Worm (Caenorhabditis elegans) whole organism, L3 larva: ENCODE measurements around the gene F14E5.2.
A peak's percentile ranks its signal among the peaks of the same experiment; 100 is the strongest.

ENCODE experiments used
- R02D3.7 ChIP-seq: fragments of 150-350 bp; optimal IDR thresholded peaks from 2 replicates; lab custom pipeline; 2014; ENCODE audit warnings: missing biosample characterization, missing genetic modification characterization
- ZK546.5 ChIP-seq: sonication (generic microtip); optimal IDR thresholded peaks from 2 replicates; lab custom pipeline; 2017; ENCODE audit warnings: missing biosample characterization, missing genetic modification characterization
- aly-2 ChIP-seq: fragments of 150-350 bp; optimal IDR thresholded peaks from 2 replicates; lab custom pipeline; 2014; ENCODE audit warnings: missing biosample characterization, missing genetic modification characterization
- ceh-16 ChIP-seq: sonication (generic microtip); optimal IDR thresholded peaks from 2 replicates; lab custom pipeline; 2017; ENCODE audit warnings: missing biosample characterization, missing genetic modification characterization
- ceh-82 ChIP-seq: fragments of 150-350 bp; optimal IDR thresholded peaks from 2 replicates; lab custom pipeline; 2014; ENCODE audit warnings: missing biosample characterization, missing genetic modification characterization
- ceh-9 ChIP-seq: sonication (generic microtip); optimal IDR thresholded peaks from 2 replicates; lab custom pipeline; 2018; ENCODE audit warnings: missing biosample characterization, missing genetic modification characterization
- daf-12 ChIP-seq: fragments of 150-350 bp; optimal IDR thresholded peaks from 2 replicates; lab custom pipeline; 2014; ENCODE audit warnings: missing biosample characterization, missing genetic modification reagents, missing genetic modification characterization
- egl-27 ChIP-seq: sonication (generic microtip); optimal IDR thresholded peaks from 4 replicates; lab custom pipeline; 2017; ENCODE audit warnings: missing biosample characterization, missing genetic modification reagents, missing genetic modification characterization
- elt-2 ChIP-seq: sonication (generic microtip); optimal IDR thresholded peaks from 2 replicates; lab custom pipeline; 2016; ENCODE audit warnings: missing genetic modification reagents, mild to moderate bottlenecking, missing genetic modification characterization, missing compliant biosample characterization
- fkh-2 ChIP-seq: fragments of 150-350 bp; optimal IDR thresholded peaks from 2 replicates; lab custom pipeline; 2014; ENCODE audit warnings: missing biosample characterization, missing genetic modification reagents, missing genetic modification characterization
- fos-1 ChIP-seq: fragments of 150-350 bp; optimal IDR thresholded peaks from 2 replicates; lab custom pipeline; 2014; ENCODE audit warnings: missing biosample characterization, missing genetic modification characterization
- jun-1 ChIP-seq: fragments of 150-350 bp; optimal IDR thresholded peaks from 2 replicates; lab custom pipeline; 2014; ENCODE audit warnings: missing biosample characterization, missing genetic modification reagents, missing genetic modification characterization
- lin-15B ChIP-seq: fragments of 150-350 bp; optimal IDR thresholded peaks from 2 replicates; lab custom pipeline; 2014; ENCODE audit warnings: missing biosample characterization, missing genetic modification characterization
- lin-39 ChIP-seq: fragments of 150-350 bp; optimal IDR thresholded peaks from 2 replicates; lab custom pipeline; 2018; ENCODE audit warnings: missing biosample characterization, missing genetic modification reagents, missing genetic modification characterization
- mdl-1 ChIP-seq: fragments of 150-350 bp; optimal IDR thresholded peaks from 2 replicates; lab custom pipeline; 2014; ENCODE audit warnings: missing biosample characterization, missing genetic modification characterization
- mml-1 ChIP-seq: fragments of 150-350 bp; sonication (generic microtip); optimal IDR thresholded peaks from 3 replicates; lab custom pipeline; 2014; ENCODE audit warnings: missing biosample characterization, missing genetic modification characterization
- nfya-1 ChIP-seq: sonication (generic microtip); optimal IDR thresholded peaks from 2 replicates; lab custom pipeline; 2017; ENCODE audit warnings: missing genetic modification characterization, mild to moderate bottlenecking, missing compliant biosample characterization, antibody characterized with exemption, moderate library complexity; ENCODE audit not compliant: insufficient read depth
- nhr-11 ChIP-seq: fragments of 150-350 bp; optimal IDR thresholded peaks from 2 replicates; lab custom pipeline; 2014; ENCODE audit warnings: missing biosample characterization, missing genetic modification characterization
- nhr-23 ChIP-seq: fragments of 150-350 bp; optimal IDR thresholded peaks from 2 replicates; lab custom pipeline; 2014; ENCODE audit warnings: missing biosample characterization, missing genetic modification reagents, missing genetic modification characterization
- nhr-28 ChIP-seq: fragments of 150-350 bp; optimal IDR thresholded peaks from 2 replicates; lab custom pipeline; 2014; ENCODE audit warnings: missing biosample characterization, missing genetic modification characterization
- nhr-43 ChIP-seq: sonication (generic microtip); optimal IDR thresholded peaks from 2 replicates; lab custom pipeline; 2016; ENCODE audit warnings: mild to moderate bottlenecking, missing genetic modification characterization, missing compliant biosample characterization; ENCODE audit not compliant: poor library complexity, severe bottlenecking
- nhr-76 ChIP-seq: fragments of 150-350 bp; sonication (generic microtip); optimal IDR thresholded peaks from 5 replicates; lab custom pipeline; 2014; ENCODE audit warnings: missing biosample characterization, missing genetic modification characterization
- nhr-77 ChIP-seq: fragments of 150-350 bp; optimal IDR thresholded peaks from 2 replicates; lab custom pipeline; 2014; ENCODE audit warnings: missing biosample characterization, missing genetic modification characterization
- pha-4 ChIP-seq: fragments of 150-350 bp; optimal IDR thresholded peaks from 2 replicates; lab custom pipeline; 2014; ENCODE audit warnings: missing biosample characterization, missing genetic modification reagents, missing genetic modification characterization
- pqm-1 ChIP-seq: fragments of 150-350 bp; optimal IDR thresholded peaks from 2 replicates; lab custom pipeline; 2017; ENCODE audit warnings: missing biosample characterization, missing genetic modification characterization, inconsistent platforms
- sea-2 ChIP-seq: fragments of 150-350 bp; sonication (generic microtip); optimal IDR thresholded peaks from 4 replicates; lab custom pipeline; 2014; ENCODE audit warnings: missing biosample characterization, missing genetic modification reagents, missing genetic modification characterization
- skn-1 ChIP-seq: fragments of 150-350 bp; optimal IDR thresholded peaks from 2 replicates; lab custom pipeline; 2014; ENCODE audit warnings: missing biosample characterization, missing genetic modification characterization
- snpc-4 ChIP-seq: fragments of 150-350 bp; optimal IDR thresholded peaks from 2 replicates; lab custom pipeline; 2014; ENCODE audit warnings: missing biosample characterization, missing genetic modification characterization
- tbx-2 ChIP-seq: sonication (generic microtip); optimal IDR thresholded peaks from 2 replicates; lab custom pipeline; 2016; ENCODE audit warnings: mild to moderate bottlenecking, missing genetic modification characterization, missing compliant biosample characterization
- unc-39 ChIP-seq: sonication (generic microtip); optimal IDR thresholded peaks from 4 replicates; lab custom pipeline; 2017; ENCODE audit warnings: missing biosample characterization, missing genetic modification characterization
- unc-62 ChIP-seq: fragments of 150-350 bp; sonication (generic microtip); optimal IDR thresholded peaks from 4 replicates; lab custom pipeline; 2014; ENCODE audit warnings: missing biosample characterization, missing genetic modification reagents, missing genetic modification characterization
- zag-1 ChIP-seq: fragments of 150-350 bp; optimal IDR thresholded peaks from 2 replicates; lab custom pipeline; 2014; ENCODE audit warnings: missing biosample characterization, missing genetic modification characterization
- ztf-4 ChIP-seq: fragments of 150-350 bp; optimal IDR thresholded peaks from 2 replicates; lab custom pipeline; 2014; ENCODE audit warnings: missing biosample characterization, missing genetic modification characterization

F14E5.2 gene

ce11 chrII:8457438-8457837, 28.8 kb upstream of the F14E5.2 start, which contains the start of gene zyg-9 (continued):
- no peak for TF ChIP-seq R02D3.7 (tag; lab: Kevin White, UChicago)
- TF ChIP-seq mml-1 (tag; lab: Kevin White, UChicago): no peak
- TF ChIP-seq ceh-9: no peak
- TF ChIP-seq fos-1 (tag; lab: Kevin White, UChicago): no peak
- TF ChIP-seq snpc-4: no peak

ce11 chrII:8456681-8457389, 28.2 kb upstream of the F14E5.2 start:
- TF ChIP-seq ztf-4 (tag; lab: Kevin White, UChicago) (no peak), snpc-4 (no peak), pqm-1 (no peak), sea-2 (no peak)
- TF ChIP-seq, all 47 proteins: peak for 0

- TF ChIP-seq pqm-1: no peak
- no peak for TF ChIP-seq mdl-1 (tag; lab: Kevin White, UChicago)
- no peak for TF ChIP-seq jun-1 (tag; lab: Kevin White, UChicago)
- TF ChIP-seq nhr-23 (tag; lab: Kevin White, UChicago): no peak
- no peak for TF ChIP-seq skn-1
- TF ChIP-seq ceh-9: no peak
- no peak for TF ChIP-seq mml-1 (tag; lab: Kevin White, UChicago)
- TF ChIP-seq nhr-77: no peak
- TF ChIP-seq ceh-16 (tag; lab: Kevin White, UChicago): no peak
- no peak for TF ChIP-seq elt-2 (tag; lab: Kevin White, UChicago)
- no peak for TF ChIP-seq lin-15B (tag; lab: Kevin White, UChicago)
- no peak for TF ChIP-seq fkh-2 (tag; lab: Kevin White, UChicago)
- TF ChIP-seq pha-4: no peak
- no peak for TF ChIP-seq snpc-4
- no peak for TF ChIP-seq nhr-76 (tag; lab: Kevin White, UChicago)
- TF ChIP-seq egl-27 (tag; lab: Kevin White, UChicago): no peak
These were observed 27.4 kb upstream of the F14E5.2 start, which contains the start of gene F22B5.6 for ce11 chrII:8456094-8456493. Gene F22B5.6 (minus strand): TSS chrII:8456194.

- no peak for TF ChIP-seq ceh-82 (tag; lab: Kevin White, UChicago)
- TF ChIP-seq ceh-16 (tag; lab: Kevin White, UChicago): no peak
- TF ChIP-seq zag-1: no peak
- no peak for TF ChIP-seq unc-39 (tag; lab: Kevin White, UChicago)
- no peak for TF ChIP-seq ZK546.5
- no peak for TF ChIP-seq unc-62 (GFP tag; lab: Kevin White, UChicago)
- TF ChIP-seq, all 47 proteins: peak for 0
These were observed 25.9 kb upstream of the F14E5.2 start, which contains the start of gene F22B5.5 for ce11 chrII:8454513-8454912. Gene F22B5.5 (minus strand): TSS chrII:8454613.

ce11 chrII:8451425-8451824, 22.8 kb upstream of the F14E5.2 start:
- TF ChIP-seq ceh-82 (tag; lab: Kevin White, UChicago) (no peak), tbx-2 (tag; lab: Kevin White, UChicago) (no peak), nhr-11 (tag; lab: Kevin White, UChicago) (no peak), snpc-4 (no peak), fos-1 (tag; lab: Kevin White, UChicago) (no peak), sea-2 (no peak), lin-39 (tag; lab: Kevin White, UChicago) (peak; percentile 90), nhr-77 (no peak), pqm-1 (no peak), pha-4 (peak; percentile 73), daf-12 (tag; lab: Kevin White, UChicago) (no peak), nhr-43 (tag; lab: Kevin White, UChicago) (no peak), nfya-1 (tag; lab: Kevin White, UChicago) (no peak), jun-1 (tag; lab: Kevin White, UChicago) (no peak), aly-2 (tag; lab: Kevin White, UChicago) (no peak)

ce11 chrII:8450750-8451149, 22.1 kb upstream of the F14E5.2 start:
- peak; percentile 10 for TF ChIP-seq pha-4
- TF ChIP-seq nhr-28 (tag; lab: Kevin White, UChicago): no peak
- TF ChIP-seq, all 47 proteins: peak for 1
